Worm (Caenorhabditis elegans): ENCODE measurements around the gene lat-2.

DNA sequence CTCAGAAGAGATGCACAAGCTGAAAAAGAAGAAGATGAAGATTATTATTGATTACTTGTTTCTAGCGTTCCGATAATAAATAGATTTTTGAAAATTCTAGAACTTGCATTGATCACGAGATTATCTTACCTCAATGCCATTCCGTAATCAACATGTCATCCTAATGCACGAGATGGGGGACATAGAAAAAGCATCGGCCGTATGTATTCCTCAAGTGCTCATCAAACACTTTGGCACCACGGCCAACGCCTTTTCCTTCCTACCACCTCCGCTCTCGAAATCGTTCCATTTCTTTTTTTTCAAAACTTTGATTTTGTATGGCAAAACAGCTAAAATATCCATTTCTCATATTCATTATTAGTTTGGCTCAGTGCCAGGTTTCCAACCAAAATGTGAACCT lies at the start of gene lat-2:
- no peak for TF ChIP-seq unc-62 (GFP tag; optimal IDR thresholded peaks at IDR 0.05)
- no peak for TF ChIP-seq nhr-27 (tag; optimal IDR thresholded peaks at IDR 0.05)
- no peak for TF ChIP-seq unc-130 (GFP tag; optimal IDR thresholded peaks at IDR 0.05)
- TF ChIP-seq rcor-1 (GFP tag; IDR thresholded peaks at IDR 0.05): no peak
- no peak for TF ChIP-seq nfya-1 (tag; optimal IDR thresholded peaks at IDR 0.05; ENCODE audit: borderline replicate concordance, insufficient read depth)
- TF ChIP-seq ama-1 (optimal IDR thresholded peaks at IDR 0.05): no peak
- TF ChIP-seq ama-1 (GFP tag; optimal IDR thresholded peaks at IDR 0.05): no peak
- no peak for TF ChIP-seq nhr-80 (tag; optimal IDR thresholded peaks at IDR 0.05)
- no peak for TF ChIP-seq ztf-18 (tag; optimal IDR thresholded peaks at IDR 0.05)
- TF ChIP-seq C17E4.6 (GFP tag; IDR thresholded peaks at IDR 0.05): no peak
- no peak for TF ChIP-seq madf-8 (GFP tag; conservative IDR thresholded peaks at IDR 0.05)
- no peak for TF ChIP-seq aptf-3 (GFP tag; IDR thresholded peaks at IDR 0.05)
- no peak for TF ChIP-seq egrh-3 (GFP tag; IDR thresholded peaks at IDR 0.05)
- no peak for TF ChIP-seq F37B4.10 (GFP tag; IDR thresholded peaks at IDR 0.05)

Data from whole organism, young adult.